Fruit fly (Drosophila melanogaster): ENCODE results near the gene RhoGAP100F.

- TF ChIP-seq psq (optimal IDR thresholded peaks at IDR 0.05) (no peak), h (optimal IDR thresholded peaks at IDR 0.05) (no peak)
Observed at dm6 chr3R:31822462-31822861, 10.1 kb downstream of the RhoGAP100F start.
